Worm (Caenorhabditis elegans) whole organism, young adult: ENCODE results near the gene C14A4.6.

Experiments used
- C06A6.2 ChIP-seq: fragments of 200-800 bp; sonication (Bioruptor generic); conservative IDR thresholded peaks from 2 replicates; pipeline ENCODE4 v1.3.6; 2022; ENCODE audit warnings: missing genetic modification characterization, missing compliant biosample characterization
- ama-1 ChIP-seq, 3 experiments: fragments of 150-350 bp in 1 of 3; sonication (generic microtip) in 2 of 3; optimal IDR thresholded peaks; 2 replicates each; lab custom pipeline; 2014 to 2018; ENCODE audit warnings: missing biosample characterization in 2 of 3, missing genetic modification characterization in 2 of 3, missing genetic modification reagents in 2 of 3
- dpl-1 ChIP-seq: fragments of 150-350 bp; optimal IDR thresholded peaks from 2 replicates; lab custom pipeline; 2014; ENCODE audit warnings: missing biosample characterization, missing genetic modification reagents, missing genetic modification characterization
- egl-44 ChIP-seq: fragments of 200-800 bp; sonication (Bioruptor generic); IDR thresholded peaks from 2 replicates; pipeline ENCODE4 v1.3.6; 2022; ENCODE audit warnings: missing genetic modification reagents, missing genetic modification characterization, missing compliant biosample characterization
- hlh-12 ChIP-seq: sonication (generic microtip); optimal IDR thresholded peaks from 2 replicates; lab custom pipeline; 2016; ENCODE audit warnings: missing genetic modification characterization, missing compliant biosample characterization
- madf-6 ChIP-seq: fragments of 200-800 bp; sonication (Bioruptor generic); IDR thresholded peaks from 2 replicates; pipeline ENCODE4 v1.3.6; 2022; ENCODE audit warnings: missing genetic modification reagents, missing genetic modification characterization, missing compliant biosample characterization
- madf-8 ChIP-seq: fragments of 200-800 bp; sonication (Bioruptor generic); conservative IDR thresholded peaks from 2 replicates; pipeline ENCODE4 v1.3.6; 2022; ENCODE audit warnings: missing genetic modification reagents, missing genetic modification characterization, missing compliant biosample characterization
- snpc-4 ChIP-seq, 5 experiments: fragments of 150-350 bp in 1 of 5; sonication (generic microtip) in 4 of 5; optimal IDR thresholded peaks; 2 replicates each; lab custom pipeline; 2014 to 2018; ENCODE audit warnings: missing genetic modification characterization in 5 of 5, missing biosample characterization in 3 of 5, antibody characterized with exemption in 2 of 5, mild to moderate bottlenecking in 2 of 5, missing compliant biosample characterization in 2 of 5, missing genotype in 2 of 5, moderate library complexity in 2 of 5, missing genetic modification reagents in 1 of 5
- somi-1 ChIP-seq: fragments of 200-800 bp; sonication (Bioruptor generic); optimal IDR thresholded peaks from 2 replicates; lab custom pipeline; 2018; ENCODE audit warnings: mild to moderate bottlenecking, missing genetic modification characterization, missing compliant biosample characterization
- tlf-1 ChIP-seq: fragments of 200-800 bp; sonication (Bioruptor generic); optimal IDR thresholded peaks from 2 replicates; lab custom pipeline; 2018; ENCODE audit warnings: mild to moderate bottlenecking, missing genetic modification characterization, missing compliant biosample characterization
- unc-62 ChIP-seq: fragments of 150-350 bp; optimal IDR thresholded peaks from 2 replicates; lab custom pipeline; 2014; ENCODE audit warnings: missing biosample characterization, missing genetic modification reagents, missing genetic modification characterization

ce11 chrII:10579655-10580054 lies 14.9 kb downstream of the C14A4.6 start, which contains the start of gene dohh-1:
- TF ChIP-seq egl-44 (GFP tag; lab: Robert Waterston, UW) (no peak), tlf-1 (GFP tag; lab: Kevin White, UChicago) (no peak), hlh-12 (tag; lab: Kevin White, UChicago) (no peak), madf-8 (no peak), madf-6 (no peak), C06A6.2 (no peak), unc-62 (GFP tag; lab: Kevin White, UChicago) (no peak), dpl-1 (GFP tag; lab: Kevin White, UChicago) (no peak), snpc-4 (GFP tag; optimal IDR thresholded peaks at IDR 0.05; lab: Kevin White, UChicago) (no peak), snpc-4 (tag; optimal IDR thresholded peaks at IDR 0.05; lab: Kevin White, UChicago) (no peak), ama-1 (optimal IDR thresholded peaks at IDR 0.05; lab: Kevin White, UChicago) (no peak), ama-1 (GFP tag; optimal IDR thresholded peaks at IDR 0.05; lab: Kevin White, UChicago) (no peak), somi-1 (GFP tag; lab: Kevin White, UChicago) (no peak)
